Fruit fly (Drosophila melanogaster) whole organism, embryonic: ENCODE results near the gene Gyc89Da.

Experiments
- ATbp ChIP-seq: fragments of 200-800 bp; sonication (Bioruptor generic); optimal IDR thresholded peaks from 2 replicates; lab custom pipeline; 2017; ENCODE audit warnings: missing biosample characterization, mild to moderate bottlenecking, missing genetic modification characterization, missing genetic modification reagents
- Antp ChIP-seq: fragments of 200-800 bp; sonication (Bioruptor generic); optimal IDR thresholded peaks from 3 replicates; lab custom pipeline; 2016; ENCODE audit warnings: missing biosample characterization, missing genetic modification characterization
- CG10462 ChIP-seq: fragments of 200-800 bp; sonication (Bioruptor generic); optimal IDR thresholded peaks from 2 replicates; lab custom pipeline; 2016; ENCODE audit warnings: missing biosample characterization, missing genetic modification characterization
- CG11093 ChIP-seq: fragments of 200-800 bp; sonication (Bioruptor generic); IDR thresholded peaks from 3 replicates; pipeline ENCODE4 v1.3.6; 2022; ENCODE audit warnings: missing biosample characterization, missing genetic modification characterization
- CG11560 ChIP-seq: fragments of 200-800 bp; sonication (Bioruptor generic); IDR thresholded peaks from 3 replicates; pipeline ENCODE4 v1.3.6; 2022; ENCODE audit warnings: missing biosample characterization, missing genetic modification characterization
- CG12219 ChIP-seq: fragments of 200-800 bp; sonication (Bioruptor generic); optimal IDR thresholded peaks from 3 replicates; lab custom pipeline; 2018; ENCODE audit warnings: missing biosample characterization, mild to moderate bottlenecking, missing genetic modification characterization
- CG12942 ChIP-seq: fragments of 200-800 bp; sonication (Bioruptor generic); optimal IDR thresholded peaks from 3 replicates; lab custom pipeline; 2016; ENCODE audit warnings: missing biosample characterization, missing genetic modification characterization
- CG13424 ChIP-seq: fragments of 200-800 bp; sonication (Bioruptor generic); optimal IDR thresholded peaks from 2 replicates; lab custom pipeline; 2019; ENCODE audit warnings: missing biosample characterization, mild to moderate bottlenecking, missing genetic modification characterization, moderate library complexity
- CG13894 ChIP-seq: fragments of 200-800 bp; sonication (Bioruptor generic); optimal IDR thresholded peaks from 3 replicates; lab custom pipeline; 2018; ENCODE audit warnings: missing biosample characterization, mild to moderate bottlenecking, missing genetic modification characterization, moderate library complexity
- CG14441 ChIP-seq: fragments of 200-800 bp; sonication (Bioruptor generic); IDR thresholded peaks from 2 replicates; pipeline ENCODE4 v1.3.6; 2022; ENCODE audit warnings: missing biosample characterization, missing genetic modification characterization
- CG1529 ChIP-seq: fragments of 200-800 bp; sonication (Bioruptor generic); optimal IDR thresholded peaks from 3 replicates; lab custom pipeline; 2018; ENCODE audit warnings: missing biosample characterization, missing genetic modification characterization
- CG15601 ChIP-seq: fragments of 200-800 bp; sonication (Bioruptor generic); optimal IDR thresholded peaks from 3 replicates; lab custom pipeline; 2019; ENCODE audit warnings: missing biosample characterization, mild to moderate bottlenecking, missing genetic modification characterization, moderate library complexity
- CG15696 ChIP-seq: fragments of 200-800 bp; sonication (Bioruptor generic); optimal IDR thresholded peaks from 2 replicates; lab custom pipeline; 2019; ENCODE audit warnings: missing biosample characterization, mild to moderate bottlenecking, missing genetic modification characterization, moderate library complexity
- CG16779 ChIP-seq: fragments of 200-800 bp; sonication (Bioruptor generic); IDR thresholded peaks from 2 replicates; pipeline ENCODE4 v1.3.6; 2022; ENCODE audit warnings: missing biosample characterization, missing genetic modification characterization
- CG16813 ChIP-seq: fragments of 200-800 bp; sonication (Bioruptor generic); IDR thresholded peaks from 3 replicates; pipeline ENCODE4 v1.3.6; 2022; ENCODE audit warnings: missing biosample characterization, missing genetic modification characterization; ENCODE audit not compliant: partially characterized antibody
- CG18619 ChIP-seq: fragments of 200-800 bp; sonication (Bioruptor generic); optimal IDR thresholded peaks from 3 replicates; lab custom pipeline; 2017; ENCODE audit warnings: missing biosample characterization, mild to moderate bottlenecking, missing genetic modification characterization
- CG2116 ChIP-seq: fragments of 200-800 bp; sonication (Bioruptor generic); optimal IDR thresholded peaks from 3 replicates; lab custom pipeline; 2018; ENCODE audit warnings: missing biosample characterization, mild to moderate bottlenecking, missing genetic modification characterization
- CG31388 ChIP-seq: fragments of 200-800 bp; sonication (Bioruptor generic); optimal IDR thresholded peaks from 2 replicates; lab custom pipeline; 2016; ENCODE audit warnings: missing biosample characterization, missing genetic modification characterization
- CG33213 ChIP-seq: fragments of 200-800 bp; sonication (Bioruptor generic); optimal IDR thresholded peaks from 3 replicates; lab custom pipeline; 2016; ENCODE audit warnings: missing biosample characterization, missing genetic modification characterization
- CG4424 ChIP-seq: fragments of 200-800 bp; sonication (Bioruptor generic); optimal IDR thresholded peaks from 3 replicates; lab custom pipeline; 2016; ENCODE audit warnings: missing biosample characterization, missing genetic modification characterization
- CG6272 ChIP-seq: fragments of 200-800 bp; sonication (Bioruptor generic); IDR thresholded peaks from 2 replicates; pipeline ENCODE4 v1.3.6; 2022; ENCODE audit warnings: missing biosample characterization, missing genetic modification characterization
- CTCF ChIP-seq: fragments of 200-800 bp; sonication (Bioruptor generic); optimal IDR thresholded peaks from 2 replicates; lab custom pipeline; 2017; ENCODE audit warnings: missing biosample characterization, mild to moderate bottlenecking, missing genetic modification characterization, moderate library complexity
- Dbx ChIP-seq: fragments of 200-800 bp; sonication (Bioruptor generic); IDR thresholded peaks from 3 replicates; pipeline ENCODE4 v1.3.6; 2022; ENCODE audit warnings: missing biosample characterization, missing genetic modification characterization
- Dek ChIP-seq: fragments of 200-800 bp; sonication (Bioruptor generic); optimal IDR thresholded peaks from 3 replicates; lab custom pipeline; 2019; ENCODE audit warnings: missing biosample characterization, mild to moderate bottlenecking, missing genetic modification characterization, moderate library complexity
- Dfd ChIP-seq, 2 experiments: fragments of >200 bp; optimal IDR thresholded peaks; 2 replicates each; lab custom pipeline; 2017; ENCODE audit warnings: missing biosample characterization in 2 of 2, missing genetic modification characterization in 2 of 2
- H2.0 ChIP-seq: fragments of 200-800 bp; sonication (Bioruptor generic); IDR thresholded peaks from 2 replicates; pipeline ENCODE4 v1.3.6; 2022; ENCODE audit warnings: missing biosample characterization, missing genetic modification characterization
- Hr78 ChIP-seq, 2 experiments: fragments of 200-800 bp in 1 of 2; fragments of >200 bp in 1 of 2; sonication (Bioruptor generic) in 1 of 2; optimal IDR thresholded peaks; 2 replicates each; lab custom pipeline; 2017 to 2019; ENCODE audit warnings: missing biosample characterization in 2 of 2, missing genetic modification characterization in 2 of 2, mild to moderate bottlenecking in 1 of 2, moderate library complexity in 1 of 2
- Kr ChIP-seq: fragments of 200-800 bp; sonication (Bioruptor generic); optimal IDR thresholded peaks from 2 replicates; lab custom pipeline; 2017; ENCODE audit warnings: missing biosample characterization, mild to moderate bottlenecking, missing genetic modification characterization
- Myb ChIP-seq: fragments of 200-800 bp; sonication (Bioruptor generic); optimal IDR thresholded peaks from 2 replicates; lab custom pipeline; 2016; ENCODE audit warnings: missing biosample characterization, missing genetic modification characterization
- NFAT ChIP-seq: fragments of 200-800 bp; sonication (Bioruptor generic); IDR thresholded peaks from 2 replicates; pipeline ENCODE4 v1.3.6; 2022; ENCODE audit warnings: missing biosample characterization, missing genetic modification characterization
- Oli ChIP-seq: fragments of 200-800 bp; sonication (Bioruptor generic); optimal IDR thresholded peaks from 2 replicates; lab custom pipeline; 2018; ENCODE audit warnings: missing biosample characterization, mild to moderate bottlenecking, missing genetic modification characterization, moderate library complexity
- Scr ChIP-seq: fragments of 200-800 bp; sonication (Bioruptor generic); IDR thresholded peaks from 2 replicates; pipeline ENCODE4 v1.3.6; 2022; ENCODE audit warnings: missing biosample characterization, missing genetic modification characterization; ENCODE audit not compliant: partially characterized antibody
- Sin3A ChIP-seq: fragments of >200 bp; optimal IDR thresholded peaks from 2 replicates; lab custom pipeline; 2018
- Spps ChIP-seq: fragments of 200-800 bp; sonication (Bioruptor generic); optimal IDR thresholded peaks from 2 replicates; lab custom pipeline; 2018; ENCODE audit warnings: missing biosample characterization, mild to moderate bottlenecking, missing genetic modification characterization
- Vsx1 ChIP-seq: fragments of 200-800 bp; sonication (Bioruptor generic); optimal IDR thresholded peaks from 2 replicates; lab custom pipeline; 2017; ENCODE audit warnings: missing biosample characterization, mild to moderate bottlenecking, missing genetic modification characterization, missing genetic modification reagents
- amos ChIP-seq: fragments of 200-800 bp; sonication (Bioruptor generic); IDR thresholded peaks from 2 replicates; pipeline ENCODE4 v1.3.6; 2022; ENCODE audit warnings: missing biosample characterization, missing genetic modification characterization; ENCODE audit not compliant: partially characterized antibody
- ara ChIP-seq: fragments of 200-800 bp; sonication (Bioruptor generic); IDR thresholded peaks from 2 replicates; pipeline ENCODE4 v1.3.6; 2022; ENCODE audit warnings: missing biosample characterization, missing genetic modification characterization
- br ChIP-seq: fragments of >200 bp; optimal IDR thresholded peaks from 2 replicates; lab custom pipeline; 2017
- cas ChIP-seq: fragments of 200-800 bp; sonication (Bioruptor generic); IDR thresholded peaks from 2 replicates; pipeline ENCODE4 v1.3.6; 2022; ENCODE audit warnings: missing biosample characterization, missing genetic modification characterization
- emc ChIP-seq: fragments of 200-800 bp; sonication (Bioruptor generic); optimal IDR thresholded peaks from 2 replicates; lab custom pipeline; 2016; ENCODE audit warnings: missing biosample characterization, missing genetic modification characterization
- fd3F ChIP-seq: fragments of 200-800 bp; sonication (Bioruptor generic); optimal IDR thresholded peaks from 2 replicates; lab custom pipeline; 2018; ENCODE audit warnings: missing biosample characterization, mild to moderate bottlenecking, missing genetic modification characterization, moderate library complexity
- fru ChIP-seq: fragments of >200 bp; optimal IDR thresholded peaks from 2 replicates; lab custom pipeline; 2017
- gfzf ChIP-seq: fragments of 200-800 bp; sonication (Bioruptor generic); optimal IDR thresholded peaks from 2 replicates; lab custom pipeline; 2016; ENCODE audit warnings: missing biosample characterization, mild to moderate bottlenecking, missing genetic modification characterization, moderate library complexity
- gt ChIP-seq: fragments of 200-800 bp; sonication (Bioruptor generic); IDR thresholded peaks from 2 replicates; pipeline ENCODE4 v1.3.6; 2022; ENCODE audit warnings: missing biosample characterization, missing genetic modification characterization
- klu ChIP-seq: fragments of 200-800 bp; sonication (Bioruptor generic); IDR thresholded peaks from 2 replicates; pipeline ENCODE4 v1.3.6; 2022; ENCODE audit warnings: missing biosample characterization, missing genetic modification characterization
- mirr ChIP-seq: fragments of 200-800 bp; sonication (Bioruptor generic); optimal IDR thresholded peaks from 3 replicates; lab custom pipeline; 2018; ENCODE audit warnings: missing biosample characterization, mild to moderate bottlenecking, missing genetic modification characterization
- org-1 ChIP-seq: fragments of 200-800 bp; sonication (Bioruptor generic); optimal IDR thresholded peaks from 2 replicates; lab custom pipeline; 2017; ENCODE audit warnings: missing biosample characterization, missing genetic modification characterization
- ranshi ChIP-seq: fragments of 200-800 bp; sonication (Bioruptor generic); IDR thresholded peaks from 2 replicates; pipeline ENCODE4 v1.3.6; 2022; ENCODE audit warnings: missing biosample characterization, missing genetic modification characterization
- sr ChIP-seq: fragments of 200-800 bp; sonication (Bioruptor generic); IDR thresholded peaks from 3 replicates; pipeline ENCODE4 v1.3.6; 2022; ENCODE audit warnings: missing biosample characterization, missing genetic modification characterization
- tap ChIP-seq: fragments of 200-800 bp; optimal IDR thresholded peaks from 3 replicates; lab custom pipeline; 2019; ENCODE audit warnings: missing biosample characterization, mild to moderate bottlenecking, missing genetic modification characterization, moderate library complexity
- tin ChIP-seq: fragments of 200-800 bp; sonication (Bioruptor generic); optimal IDR thresholded peaks from 3 replicates; lab custom pipeline; 2016; ENCODE audit warnings: missing biosample characterization, missing genetic modification characterization
- tna ChIP-seq: fragments of 200-800 bp; sonication (Bioruptor generic); IDR thresholded peaks from 2 replicates; pipeline ENCODE4 v1.3.6; 2022; ENCODE audit warnings: missing biosample characterization, missing genetic modification characterization; ENCODE audit not compliant: partially characterized antibody
- unc-4 ChIP-seq: fragments of 200-800 bp; sonication (Bioruptor generic); IDR thresholded peaks from 2 replicates; pipeline ENCODE4 v1.3.6; 2022; ENCODE audit warnings: missing biosample characterization, missing genetic modification characterization; ENCODE audit not compliant: partially characterized antibody
- vvl ChIP-seq: fragments of 200-800 bp; sonication (Bioruptor generic); IDR thresholded peaks from 2 replicates; pipeline ENCODE4 v1.3.6; 2022; ENCODE audit warnings: missing biosample characterization, missing genetic modification characterization

The Gyc89Da gene

DNA sequence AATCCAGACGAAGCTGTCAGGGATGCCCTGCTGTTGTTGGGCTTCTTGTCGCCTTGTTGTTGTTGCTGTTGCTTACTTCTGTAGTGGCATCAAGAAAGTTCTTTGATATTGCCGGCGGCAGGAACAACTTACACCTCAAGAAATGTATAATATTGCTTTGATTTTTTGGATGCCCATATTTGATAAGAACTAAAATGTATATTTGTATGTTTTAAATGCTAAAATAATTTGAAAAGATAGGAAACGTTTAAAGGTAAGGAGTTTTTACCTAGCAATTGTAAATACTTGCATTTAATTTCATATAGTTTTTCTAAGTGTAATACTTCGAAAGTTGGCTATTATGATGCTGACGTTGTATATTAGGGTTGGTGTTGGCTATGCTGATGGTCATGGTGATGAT is 37.7 kb downstream of the Gyc89Da start (continued):
- TF ChIP-seq Spps (tag; lab: Kevin White, UChicago) (peak; percentile 14), H2.0 (GFP tag; lab: Robert Waterston, UW) (no peak), CG2116 (GFP tag; lab: Kevin White, UChicago) (no peak), CG10462 (no peak), ara (GFP tag; lab: Robert Waterston, UW) (no peak), CG15696 (tag; lab: Kevin White, UChicago) (no peak), Hr78 (GFP tag; optimal IDR thresholded peaks at IDR 0.05; lab: Kevin White, UChicago) (no peak), CG11560 (tag; lab: Robert Waterston, UW) (no peak), CG31388 (GFP tag; lab: Kevin White, UChicago) (no peak), fru (lab: Kevin White, UChicago) (no peak), CG1529 (peak; percentile 5), Dek (tag; lab: Kevin White, UChicago) (no peak), org-1 (GFP tag; lab: Kevin White, UChicago) (no peak), Dfd (GFP tag; optimal IDR thresholded peaks at IDR 0.05; lab: Kevin White, UChicago) (no peak), CG16813 (GFP tag; lab: Robert Waterston, UW) (no peak), ATbp (peak; percentile 14), CG15601 (tag; lab: Kevin White, UChicago) (peak; percentile 36), CG13894 (tag; lab: Kevin White, UChicago) (no peak), klu (GFP tag; lab: Robert Waterston, UW) (no peak), CTCF (no peak), mirr (GFP tag; lab: Kevin White, UChicago) (no peak), br (lab: Kevin White, UChicago) (no peak), unc-4 (no peak), CG11093 (no peak), gt (GFP tag; lab: Robert Waterston, UW) (no peak), Dbx (GFP tag; lab: Robert Waterston, UW) (no peak), tin (GFP tag; lab: Kevin White, UChicago) (no peak), CG18619 (GFP tag; lab: Kevin White, UChicago) (no peak), tap (tag; lab: Kevin White, UChicago) (peak; percentile 40), Sin3A (no peak), Scr (GFP tag; lab: Robert Waterston, UW) (no peak), emc (no peak), CG12942 (GFP tag; lab: Kevin White, UChicago) (no peak), sr (GFP tag; lab: Robert Waterston, UW) (no peak), Oli (tag; lab: Kevin White, UChicago) (peak; percentile 37), CG6272 (no peak), gfzf (GFP tag; lab: Kevin White, UChicago) (no peak), Vsx1 (GFP tag; lab: Kevin White, UChicago) (no peak), tna (no peak), CG4424 (peak; percentile 8), NFAT (GFP tag; lab: Robert Waterston, UW) (no peak), vvl (GFP tag; lab: Robert Waterston, UW) (0 out of 2 replicates have a peak, but pooled peaks have one; percentile 22), amos (GFP tag; lab: Robert Waterston, UW) (no peak), CG13424 (tag; lab: Kevin White, UChicago) (peak; percentile 43), CG33213 (no peak), Myb (GFP tag; lab: Kevin White, UChicago) (no peak), cas (no peak), CG14441 (no peak), Kr (GFP tag; lab: Kevin White, UChicago) (no peak), CG16779 (GFP tag; lab: Robert Waterston, UW) (no peak), Antp (GFP tag; lab: Kevin White, UChicago) (no peak), CG12219 (GFP tag; lab: Kevin White, UChicago) (no peak), ranshi (no peak), fd3F (GFP tag; lab: Kevin White, UChicago) (no peak)
